Fruit fly (Drosophila melanogaster) whole organism, embryonic: ENCODE data around the gene CG5568.

Experiments used
- Atf-2 ChIP-seq: fragments of 200-800 bp; sonication (Bioruptor generic); optimal IDR thresholded peaks from 2 replicates; lab custom pipeline; 2016; ENCODE audit warnings: missing biosample characterization, missing genetic modification characterization
- CG11560 ChIP-seq: fragments of 200-800 bp; sonication (Bioruptor generic); IDR thresholded peaks from 3 replicates; pipeline ENCODE4 v1.3.6; 2022; ENCODE audit warnings: missing biosample characterization, missing genetic modification characterization
- CG11695 ChIP-seq: fragments of 200-800 bp; sonication (Bioruptor generic); IDR thresholded peaks from 3 replicates; pipeline ENCODE4 v1.3.6; 2022; ENCODE audit warnings: missing biosample characterization, missing genetic modification characterization
- CG11696 ChIP-seq: fragments of 200-800 bp; sonication (Bioruptor generic); IDR thresholded peaks from 2 replicates; pipeline ENCODE4 v1.3.6; 2022; ENCODE audit warnings: missing biosample characterization, missing genetic modification characterization
- CG12155 ChIP-seq: fragments of 200-800 bp; sonication (Bioruptor generic); optimal IDR thresholded peaks from 3 replicates; lab custom pipeline; 2016; ENCODE audit warnings: missing biosample characterization, missing genetic modification characterization
- CG14014 ChIP-seq: fragments of 200-800 bp; sonication (Bioruptor generic); IDR thresholded peaks from 2 replicates; pipeline ENCODE4 v1.3.6; 2022; ENCODE audit warnings: missing biosample characterization, missing genetic modification characterization
- CG15269 ChIP-seq: fragments of 200-800 bp; sonication (Bioruptor generic); optimal IDR thresholded peaks from 2 replicates; lab custom pipeline; 2018; ENCODE audit warnings: missing biosample characterization, mild to moderate bottlenecking, missing genetic modification characterization, moderate library complexity
- CG17568 ChIP-seq: fragments of 200-800 bp; sonication (Bioruptor generic); optimal IDR thresholded peaks from 2 replicates; lab custom pipeline; 2018; ENCODE audit warnings: missing biosample characterization, mild to moderate bottlenecking, missing genetic modification characterization, moderate library complexity
- CG18011 ChIP-seq: fragments of 200-800 bp; sonication (Bioruptor generic); optimal IDR thresholded peaks from 2 replicates; lab custom pipeline; 2017; ENCODE audit warnings: missing biosample characterization, missing genetic modification characterization, mild to moderate bottlenecking, moderate library complexity, missing genotype
- CG18619 ChIP-seq: fragments of 200-800 bp; sonication (Bioruptor generic); optimal IDR thresholded peaks from 3 replicates; lab custom pipeline; 2017; ENCODE audit warnings: missing biosample characterization, mild to moderate bottlenecking, missing genetic modification characterization
- CG2116 ChIP-seq: fragments of 200-800 bp; sonication (Bioruptor generic); optimal IDR thresholded peaks from 3 replicates; lab custom pipeline; 2018; ENCODE audit warnings: missing biosample characterization, mild to moderate bottlenecking, missing genetic modification characterization
- CG2202 ChIP-seq: fragments of 200-800 bp; sonication (Bioruptor generic); optimal IDR thresholded peaks from 2 replicates; lab custom pipeline; 2018; ENCODE audit warnings: missing biosample characterization, mild to moderate bottlenecking, missing genetic modification characterization
- CG3065 ChIP-seq: fragments of 200-800 bp; sonication (Bioruptor generic); optimal IDR thresholded peaks from 2 replicates; lab custom pipeline; 2016; ENCODE audit warnings: missing biosample characterization, missing genetic modification characterization
- CG3163 ChIP-seq: fragments of 200-800 bp; sonication (Bioruptor generic); optimal IDR thresholded peaks from 3 replicates; lab custom pipeline; 2016; ENCODE audit warnings: missing biosample characterization, missing genetic modification characterization
- CG6654 ChIP-seq: fragments of 200-800 bp; sonication (Bioruptor generic); optimal IDR thresholded peaks from 2 replicates; lab custom pipeline; 2017; ENCODE audit warnings: missing biosample characterization, mild to moderate bottlenecking, missing genetic modification characterization
- CG8089 ChIP-seq: fragments of 200-800 bp; sonication (Bioruptor generic); optimal IDR thresholded peaks from 3 replicates; lab custom pipeline; 2016; ENCODE audit warnings: missing biosample characterization, missing genetic modification characterization
- Dad ChIP-seq: fragments of 200-800 bp; sonication (Bioruptor generic); optimal IDR thresholded peaks from 3 replicates; lab custom pipeline; 2016; ENCODE audit warnings: missing biosample characterization, missing genetic modification characterization
- Dp ChIP-seq: fragments of 200-800 bp; sonication (Bioruptor generic); optimal IDR thresholded peaks from 2 replicates; lab custom pipeline; 2018; ENCODE audit warnings: missing biosample characterization, mild to moderate bottlenecking, missing genetic modification characterization, moderate library complexity
- E2f2 ChIP-seq: fragments of 200-800 bp; sonication (Bioruptor generic); IDR thresholded peaks from 2 replicates; pipeline ENCODE4 v1.3.6; 2022; ENCODE audit warnings: missing biosample characterization, missing genetic modification characterization
- H15 ChIP-seq: fragments of 200-800 bp; sonication (Bioruptor generic); IDR thresholded peaks from 3 replicates; pipeline ENCODE4 v1.3.6; 2022; ENCODE audit warnings: missing biosample characterization, missing genetic modification characterization
- Hsf ChIP-seq: fragments of 200-800 bp; sonication (Bioruptor generic); optimal IDR thresholded peaks from 3 replicates; lab custom pipeline; 2016; ENCODE audit warnings: missing biosample characterization, missing genetic modification characterization
- MESR4 ChIP-seq: fragments of 200-800 bp; sonication (Bioruptor generic); optimal IDR thresholded peaks from 2 replicates; lab custom pipeline; 2018; ENCODE audit warnings: missing biosample characterization, mild to moderate bottlenecking, missing genetic modification characterization, moderate library complexity
- Nf-YA ChIP-seq: fragments of 200-800 bp; sonication (Bioruptor generic); IDR thresholded peaks from 2 replicates; pipeline ENCODE4 v1.3.6; 2022; ENCODE audit warnings: missing biosample characterization, missing genetic modification characterization
- Optix ChIP-seq: fragments of 200-800 bp; sonication (Bioruptor generic); IDR thresholded peaks from 3 replicates; pipeline ENCODE4 v1.3.6; 2022; ENCODE audit warnings: missing biosample characterization, missing genetic modification characterization
- Poxn ChIP-seq: fragments of 200-800 bp; sonication (Bioruptor generic); IDR thresholded peaks from 2 replicates; pipeline ENCODE4 v1.3.6; 2022; ENCODE audit warnings: missing biosample characterization, missing genetic modification characterization
- Sry-δ ChIP-seq: fragments of 200-800 bp; sonication (Bioruptor generic); optimal IDR thresholded peaks from 2 replicates; lab custom pipeline; 2016; ENCODE audit warnings: missing biosample characterization, missing genetic modification characterization
- ap ChIP-seq: fragments of 200-800 bp; sonication (Bioruptor generic); IDR thresholded peaks from 2 replicates; pipeline ENCODE4 v1.3.6; 2022; ENCODE audit warnings: missing biosample characterization, missing genetic modification characterization
- ara ChIP-seq: fragments of 200-800 bp; sonication (Bioruptor generic); IDR thresholded peaks from 2 replicates; pipeline ENCODE4 v1.3.6; 2022; ENCODE audit warnings: missing biosample characterization, missing genetic modification characterization
- az2 ChIP-seq: fragments of 200-800 bp; sonication (Bioruptor generic); optimal IDR thresholded peaks from 3 replicates; lab custom pipeline; 2016; ENCODE audit warnings: missing biosample characterization, missing genetic modification characterization
- bsh ChIP-seq, 2 experiments: fragments of 200-800 bp; sonication (Bioruptor generic); optimal IDR thresholded peaks; 2 replicates each; lab custom pipeline; 2017 to 2018; ENCODE audit warnings: mild to moderate bottlenecking in 2 of 2, missing biosample characterization in 2 of 2, missing genetic modification characterization in 2 of 2, moderate library complexity in 1 of 2
- chm ChIP-seq: fragments of 200-800 bp; sonication (Bioruptor generic); IDR thresholded peaks from 2 replicates; pipeline ENCODE4 v1.3.6; 2022; ENCODE audit warnings: missing biosample characterization, missing genetic modification characterization
- cwo ChIP-seq: fragments of 200-800 bp; sonication (Bioruptor generic); optimal IDR thresholded peaks from 3 replicates; lab custom pipeline; 2017; ENCODE audit warnings: missing biosample characterization, missing genetic modification characterization, mild to moderate bottlenecking, moderate library complexity, missing genetic modification reagents
- gcm ChIP-seq: fragments of 200-800 bp; sonication (Bioruptor generic); optimal IDR thresholded peaks from 2 replicates; lab custom pipeline; 2019; ENCODE audit warnings: missing biosample characterization, mild to moderate bottlenecking, missing genetic modification characterization, moderate library complexity
- gsb-n ChIP-seq: fragments of 200-800 bp; sonication (Bioruptor generic); optimal IDR thresholded peaks from 3 replicates; lab custom pipeline; 2018; ENCODE audit warnings: missing biosample characterization, mild to moderate bottlenecking, missing genetic modification characterization
- insv ChIP-seq, 2 experiments: fragments of 200-800 bp; sonication (Bioruptor generic); optimal IDR thresholded peaks; 3 replicates each; lab custom pipeline; 2016 to 2018; ENCODE audit warnings: missing biosample characterization in 2 of 2, missing genetic modification characterization in 2 of 2
- jigr1 ChIP-seq: fragments of 200-800 bp; sonication (Bioruptor generic); IDR thresholded peaks from 3 replicates; pipeline ENCODE4 v1.3.6; 2022; ENCODE audit warnings: missing biosample characterization, missing genetic modification characterization
- ken ChIP-seq: fragments of 200-800 bp; sonication (Bioruptor generic); IDR thresholded peaks from 3 replicates; pipeline ENCODE4 v1.3.6; 2022; ENCODE audit warnings: missing biosample characterization, missing genetic modification characterization
- lab ChIP-seq: fragments of 200-800 bp; sonication (Bioruptor generic); optimal IDR thresholded peaks from 3 replicates; lab custom pipeline; 2017; ENCODE audit warnings: missing biosample characterization, missing genetic modification characterization, mild to moderate bottlenecking, moderate library complexity, missing genetic modification reagents
- lmd ChIP-seq: fragments of 200-800 bp; sonication (Bioruptor generic); IDR thresholded peaks from 2 replicates; pipeline ENCODE4 v1.3.6; 2022; ENCODE audit warnings: missing biosample characterization, missing genetic modification characterization
- mam ChIP-seq: fragments of 200-800 bp; sonication (Bioruptor generic); optimal IDR thresholded peaks from 3 replicates; lab custom pipeline; 2016; ENCODE audit warnings: missing biosample characterization, missing genetic modification characterization
- mld ChIP-seq: fragments of 200-800 bp; sonication (Bioruptor generic); IDR thresholded peaks from 3 replicates; pipeline ENCODE4 v1.3.6; 2022; ENCODE audit warnings: missing biosample characterization, missing genetic modification characterization; ENCODE audit not compliant: partially characterized antibody
- p53 ChIP-seq: fragments of 200-800 bp; sonication (Bioruptor generic); optimal IDR thresholded peaks from 2 replicates; lab custom pipeline; 2016; ENCODE audit warnings: missing biosample characterization, missing genetic modification characterization
- phol ChIP-seq: fragments of 200-800 bp; sonication (Bioruptor generic); optimal IDR thresholded peaks from 3 replicates; lab custom pipeline; 2018; ENCODE audit warnings: missing biosample characterization, mild to moderate bottlenecking, missing genetic modification characterization, moderate library complexity
- psq ChIP-seq: fragments of 200-800 bp; sonication (Bioruptor generic); optimal IDR thresholded peaks from 2 replicates; lab custom pipeline; 2017; ENCODE audit warnings: missing biosample characterization, missing genetic modification characterization
- ro ChIP-seq: fragments of 200-800 bp; sonication (Bioruptor generic); IDR thresholded peaks from 2 replicates; pipeline ENCODE4 v1.3.6; 2022; ENCODE audit warnings: missing biosample characterization, missing genetic modification characterization
- sima ChIP-seq: fragments of 200-800 bp; sonication (Bioruptor generic); optimal IDR thresholded peaks from 2 replicates; lab custom pipeline; 2016; ENCODE audit warnings: missing biosample characterization, missing genetic modification characterization
- slou ChIP-seq: fragments of 200-800 bp; sonication (Bioruptor generic); optimal IDR thresholded peaks from 3 replicates; lab custom pipeline; 2016; ENCODE audit warnings: missing biosample characterization, missing genetic modification characterization
- sob ChIP-seq: fragments of 200-800 bp; sonication (Bioruptor generic); IDR thresholded peaks from 2 replicates; pipeline ENCODE4 v1.3.6; 2022; ENCODE audit warnings: missing biosample characterization, missing genetic modification characterization
- toy ChIP-seq: fragments of 200-800 bp; sonication (Bioruptor generic); IDR thresholded peaks from 2 replicates; pipeline ENCODE4 v1.3.6; 2022; ENCODE audit warnings: missing biosample characterization, missing genetic modification characterization
- trh ChIP-seq: fragments of 200-800 bp; sonication (Bioruptor generic); optimal IDR thresholded peaks from 2 replicates; lab custom pipeline; 2016; ENCODE audit warnings: missing biosample characterization, missing genetic modification characterization
- yki ChIP-seq: fragments of >200 bp; optimal IDR thresholded peaks from 3 replicates; lab custom pipeline; 2018

Gene CG5568

dm6 chr3L:5823763-5824445, 47.4 kb upstream of the CG5568 start (continued):
- peak; percentile 30 for TF ChIP-seq MESR4 (GFP tag; lab: Kevin White, UChicago)
- peak; percentile 88 for TF ChIP-seq lab (GFP tag; lab: Kevin White, UChicago)
- peak; percentile 94 for TF ChIP-seq CG8089 (GFP tag; lab: Kevin White, UChicago)
- peak; percentile 80 for TF ChIP-seq CG3163
- no peak for TF ChIP-seq jigr1 (GFP tag; lab: Robert Waterston, UW)
- peak; percentile 79 for TF ChIP-seq Dad (GFP tag; lab: Kevin White, UChicago)
- peak; percentile 57; the same call in 1 of the 2 replicates for TF ChIP-seq CG14014 (GFP tag; lab: Robert Waterston, UW)
- no peak for TF ChIP-seq CG11560 (tag; lab: Robert Waterston, UW)
- TF ChIP-seq chm (GFP tag; lab: Robert Waterston, UW), result peak; percentile 86; the same call in 1 of the 2 replicates
- peak; percentile 59 for TF ChIP-seq cwo (GFP tag; lab: Kevin White, UChicago)
- TF ChIP-seq Sry-δ, result peak; percentile 47
- TF ChIP-seq CG15269, result peak; percentile 59
- peak; percentile 43; the same call in 1 of the 2 replicates for TF ChIP-seq CG11696
- peak; percentile 92 for TF ChIP-seq CG2202 (tag; lab: Kevin White, UChicago)
- TF ChIP-seq ken (GFP tag; lab: Robert Waterston, UW), result peak; percentile 59
- TF ChIP-seq CG18619 (GFP tag; lab: Kevin White, UChicago), result peak; percentile 80
- peak; percentile 80 for TF ChIP-seq Atf-2 (GFP tag; lab: Kevin White, UChicago)
- TF ChIP-seq p53 (GFP tag; lab: Kevin White, UChicago), result peak; percentile 81
- TF ChIP-seq insv (GFP tag; optimal IDR thresholded peaks at IDR 0.05; lab: Kevin White, UChicago), result peak in 1 of 2 experiments; percentile 11
- no peak for TF ChIP-seq Dp
- no peak for TF ChIP-seq mld (GFP tag; lab: Robert Waterston, UW)
- no peak for TF ChIP-seq CG12155 (GFP tag; lab: Kevin White, UChicago)
- TF ChIP-seq az2 (GFP tag; lab: Kevin White, UChicago), result peak; percentile 59
- TF ChIP-seq ro, result no peak
- no peak for TF ChIP-seq yki
- TF ChIP-seq slou (GFP tag; lab: Kevin White, UChicago), result no peak
- TF ChIP-seq sob (GFP tag; lab: Robert Waterston, UW), result peak; percentile 69
- peak; percentile 88 for TF ChIP-seq ara (GFP tag; lab: Robert Waterston, UW)
- TF ChIP-seq Optix (GFP tag; lab: Robert Waterston, UW), result 0 out of 3 replicates have a peak, but pooled peaks have one; percentile 39
- peak; percentile 2 for TF ChIP-seq sima (GFP tag; lab: Kevin White, UChicago)
- TF ChIP-seq CG17568 (GFP tag; lab: Kevin White, UChicago), result peak; percentile 89
- TF ChIP-seq CG3065 (GFP tag; lab: Kevin White, UChicago), result peak; percentile 87
- TF ChIP-seq gsb-n (tag; lab: Kevin White, UChicago), result peak; percentile 86
- TF ChIP-seq gcm (GFP tag; lab: Kevin White, UChicago), result peak; percentile 66
- TF ChIP-seq CG6654 (GFP tag; lab: Kevin White, UChicago), result peak; percentile 56
- TF ChIP-seq phol (tag; lab: Kevin White, UChicago), result peak; percentile 63
- peak; percentile 68 for TF ChIP-seq Nf-YA (GFP tag; lab: Robert Waterston, UW)
- TF ChIP-seq E2f2 (GFP tag; lab: Robert Waterston, UW), result peak; percentile 40; the same call in 1 of the 2 replicates
- no peak for TF ChIP-seq toy (GFP tag; lab: Robert Waterston, UW)
- TF ChIP-seq lmd (GFP tag; lab: Robert Waterston, UW), result no peak
- peak in 1 of 2 experiments; percentile 89 for TF ChIP-seq bsh (GFP tag; optimal IDR thresholded peaks at IDR 0.05; lab: Kevin White, UChicago)
- no peak for TF ChIP-seq Poxn
- peak; percentile 40 for TF ChIP-seq ap
- peak; percentile 4 for TF ChIP-seq mam
- TF ChIP-seq Hsf (GFP tag; lab: Kevin White, UChicago), result peak; percentile 67
- TF ChIP-seq CG11695 (GFP tag; lab: Robert Waterston, UW), result peak; percentile 71
- peak; percentile 78 for TF ChIP-seq psq (GFP tag; lab: Kevin White, UChicago)
- TF ChIP-seq H15 (GFP tag; lab: Robert Waterston, UW), result no peak
- peak; percentile 48 for TF ChIP-seq CG18011 (GFP tag; lab: Kevin White, UChicago)
- peak; percentile 73 for TF ChIP-seq CG2116 (GFP tag; lab: Kevin White, UChicago)
- TF ChIP-seq trh (GFP tag; lab: Kevin White, UChicago), result peak; percentile 68
